Worm (Caenorhabditis elegans) whole organism, L4/young adult: ENCODE results near the gene C06G3.3.

ENCODE experiments used
- W03F9.2 ChIP-seq: fragments of 150-350 bp; optimal IDR thresholded peaks from 2 replicates; lab custom pipeline; 2014; ENCODE audit warnings: missing biosample characterization, missing genetic modification characterization
- dao-5 ChIP-seq: sonication (generic microtip); optimal IDR thresholded peaks from 2 replicates; lab custom pipeline; 2016; ENCODE audit warnings: missing genotype, missing genetic modification characterization, moderate library complexity, missing compliant biosample characterization
- him-1 ChIP-seq: sonication (generic microtip); optimal IDR thresholded peaks from 2 replicates; lab custom pipeline; 2016; ENCODE audit warnings: missing genotype, missing genetic modification reagents, missing genetic modification characterization, missing compliant biosample characterization

DNA sequence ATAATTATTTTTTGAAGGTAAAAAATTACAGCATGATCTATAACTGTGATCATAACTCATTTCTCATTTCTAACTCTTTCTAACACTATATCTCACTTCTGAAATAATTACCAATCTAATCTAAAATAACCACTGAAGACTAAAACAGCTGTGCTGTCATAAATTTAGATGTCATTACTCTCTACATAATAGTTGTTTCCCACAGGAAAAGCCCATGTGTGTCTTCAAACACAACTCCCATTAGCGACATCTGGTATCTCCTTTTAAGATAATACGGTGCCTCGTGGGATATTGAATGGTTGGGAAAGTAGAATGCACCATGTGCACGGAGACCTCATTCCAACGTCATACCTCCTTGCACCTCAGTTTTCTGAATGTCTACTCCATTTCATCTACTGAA lies 29.1 kb downstream of the C06G3.3 start, which contains the start of gene Y43B11AL.1:
- TF ChIP-seq him-1 (tag; lab: Kevin White, UChicago): no peak
- TF ChIP-seq W03F9.2: no peak
- TF ChIP-seq dao-5 (tag; lab: Kevin White, UChicago): no peak
